Fruit fly (Drosophila melanogaster): ENCODE data around the gene SPE.

DNA sequence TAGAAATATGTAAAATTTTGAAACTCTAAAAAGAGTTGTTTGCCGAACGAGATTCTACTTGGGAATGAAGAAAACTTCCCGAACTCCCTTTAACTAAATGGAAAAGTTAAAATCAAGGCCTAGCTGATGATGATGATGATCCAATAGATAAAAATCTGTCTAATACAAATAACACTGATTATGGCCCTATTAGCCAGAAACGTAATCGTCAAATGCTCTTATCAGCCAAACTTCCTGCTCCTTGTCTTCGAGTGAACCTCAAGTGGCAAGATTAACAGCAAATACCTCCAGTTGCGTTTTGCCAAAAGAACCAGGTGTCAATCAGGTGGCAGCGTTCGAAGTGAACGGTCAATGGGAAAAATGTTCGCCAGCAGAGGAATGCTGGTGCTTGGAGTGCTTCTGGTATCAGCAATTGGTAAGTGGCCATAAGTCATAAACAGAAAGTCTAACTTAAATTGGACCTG is 14.3 kb downstream of the SPE start, which contains the start of the genes CG31468 and Gba1a:
- TF ChIP-seq CG8478 (optimal IDR thresholded peaks at IDR 0.05) (no peak), CTCF (optimal IDR thresholded peaks at IDR 0.05) (no peak)
